Fruit fly (Drosophila melanogaster): ENCODE measurements around the gene santa-maria.

Gene santa-maria

dm6 chr2L:7396962-7397361 is 54.1 kb downstream of the santa-maria start (continued):
- TF ChIP-seq Mrtf (GFP tag; IDR thresholded peaks at IDR 0.05): peak; percentile 47; the same call in 1 of the 3 replicates
- TF ChIP-seq Trl (optimal IDR thresholded peaks at IDR 0.05): no peak
- TF ChIP-seq Trl (GFP tag; optimal IDR thresholded peaks at IDR 0.05): peak; percentile 74
- TF ChIP-seq Kr (GFP tag; optimal IDR thresholded peaks at IDR 0.05): no peak
- no peak; the same call in 1 of the 2 replicates for TF ChIP-seq Ravus (GFP tag; IDR thresholded peaks at IDR 0.05)
- TF ChIP-seq lab (GFP tag; optimal IDR thresholded peaks at IDR 0.05): peak; percentile 89
- no peak for TF ChIP-seq pb (GFP tag; optimal IDR thresholded peaks at IDR 0.05)
- TF ChIP-seq Drgx (GFP tag; IDR thresholded peaks at IDR 0.05): peak; percentile 80
- TF ChIP-seq fd96Cb (tag; optimal IDR thresholded peaks at IDR 0.05): peak; percentile 62
- peak; percentile 39 for TF ChIP-seq ap (GFP tag; IDR thresholded peaks at IDR 0.05)
- TF ChIP-seq CG11504 (tag; optimal IDR thresholded peaks at IDR 0.05): peak; percentile 84
- no peak for TF ChIP-seq Scr (GFP tag; IDR thresholded peaks at IDR 0.05; ENCODE audit: partially characterized antibody)
- no peak for TF ChIP-seq ash1 (GFP tag; optimal IDR thresholded peaks at IDR 0.05)
- no peak for TF ChIP-seq Stat92E (GFP tag; optimal IDR thresholded peaks at IDR 0.05)
- TF ChIP-seq HHEX (GFP tag; optimal IDR thresholded peaks at IDR 0.05): peak; percentile 69
- peak; percentile 41 for TF ChIP-seq CG16815 (GFP tag; optimal IDR thresholded peaks at IDR 0.05)
- no peak for TF ChIP-seq repo (GFP tag; optimal IDR thresholded peaks at IDR 0.05)
- peak; percentile 52 for TF ChIP-seq Sox100B (GFP tag; optimal IDR thresholded peaks at IDR 0.05)
- peak; percentile 49 for TF ChIP-seq Chrac-16 (GFP tag; optimal IDR thresholded peaks at IDR 0.05)
- TF ChIP-seq CG10654 (GFP tag; optimal IDR thresholded peaks at IDR 0.05): peak; percentile 41
- TF ChIP-seq tx (GFP tag; optimal IDR thresholded peaks at IDR 0.05): no peak
- no peak for TF ChIP-seq CG1792 (GFP tag; optimal IDR thresholded peaks at IDR 0.05)
- peak; percentile 68 for TF ChIP-seq CG17359 (tag; optimal IDR thresholded peaks at IDR 0.05)
- TF ChIP-seq CG31441 (GFP tag; IDR thresholded peaks at IDR 0.05): peak; percentile 67
- TF ChIP-seq Awh (GFP tag; IDR thresholded peaks at IDR 0.05): peak; percentile 73; the same call in 1 of the 2 replicates
- TF ChIP-seq CG15011 (GFP tag; optimal IDR thresholded peaks at IDR 0.05): peak; percentile 18
- no peak for TF ChIP-seq GATAe (GFP tag; conservative IDR thresholded peaks at IDR 0.05)
- TF ChIP-seq tio (GFP tag; optimal IDR thresholded peaks at IDR 0.05): peak; percentile 51
- no peak for TF ChIP-seq CG43689 (GFP tag; IDR thresholded peaks at IDR 0.05)
- TF ChIP-seq Ada2b (GFP tag; IDR thresholded peaks at IDR 0.05): peak; percentile 79; the same call in 1 of the 2 replicates
- TF ChIP-seq CG2202 (tag; optimal IDR thresholded peaks at IDR 0.05): peak; percentile 16
- TF ChIP-seq maf-S (GFP tag; optimal IDR thresholded peaks at IDR 0.05): peak; percentile 34
- no peak for TF ChIP-seq Hr39 (optimal IDR thresholded peaks at IDR 0.05)
- TF ChIP-seq nerfin-2 (GFP tag; IDR thresholded peaks at IDR 0.05; ENCODE audit: partially characterized antibody): no peak
- peak; percentile 39 for TF ChIP-seq CG8089 (GFP tag; optimal IDR thresholded peaks at IDR 0.05)
- peak; percentile 63; the same call in 2 of the 3 replicates for TF ChIP-seq B-H1 (GFP tag; IDR thresholded peaks at IDR 0.05)
- no peak for TF ChIP-seq CG14965 (GFP tag; optimal IDR thresholded peaks at IDR 0.05; ENCODE audit: borderline replicate concordance)
- TF ChIP-seq CG10267 (tag; optimal IDR thresholded peaks at IDR 0.05): peak; percentile 56
- TF ChIP-seq Hr78 (GFP tag; optimal IDR thresholded peaks at IDR 0.05): no peak
- no peak for TF ChIP-seq Sry-δ (GFP tag; optimal IDR thresholded peaks at IDR 0.05)
- no peak for TF ChIP-seq CG33557 (GFP tag; optimal IDR thresholded peaks at IDR 0.05)
- TF ChIP-seq Doc3 (GFP tag; IDR thresholded peaks at IDR 0.05; ENCODE audit: partially characterized antibody): no peak
- no peak for TF ChIP-seq ato (GFP tag; IDR thresholded peaks at IDR 0.05; ENCODE audit: partially characterized antibody)
- TF ChIP-seq CG12769 (tag; optimal IDR thresholded peaks at IDR 0.05): peak; percentile 74
- TF ChIP-seq esg (GFP tag; conservative IDR thresholded peaks at IDR 0.05): peak; percentile 51
- TF ChIP-seq Mes4 (GFP tag; optimal IDR thresholded peaks at IDR 0.05): no peak
- TF ChIP-seq her (GFP tag; optimal IDR thresholded peaks at IDR 0.05): no peak
- peak; percentile 14 for TF ChIP-seq fu2 (GFP tag; optimal IDR thresholded peaks at IDR 0.05)
- TF ChIP-seq CG17186 (GFP tag; optimal IDR thresholded peaks at IDR 0.05): no peak
- TF ChIP-seq CrebB (tag; optimal IDR thresholded peaks at IDR 0.05): no peak
- TF ChIP-seq Dek (tag; optimal IDR thresholded peaks at IDR 0.05): peak; percentile 49
